Worm (Caenorhabditis elegans): ENCODE results near the gene fbxb-19.

DNA sequence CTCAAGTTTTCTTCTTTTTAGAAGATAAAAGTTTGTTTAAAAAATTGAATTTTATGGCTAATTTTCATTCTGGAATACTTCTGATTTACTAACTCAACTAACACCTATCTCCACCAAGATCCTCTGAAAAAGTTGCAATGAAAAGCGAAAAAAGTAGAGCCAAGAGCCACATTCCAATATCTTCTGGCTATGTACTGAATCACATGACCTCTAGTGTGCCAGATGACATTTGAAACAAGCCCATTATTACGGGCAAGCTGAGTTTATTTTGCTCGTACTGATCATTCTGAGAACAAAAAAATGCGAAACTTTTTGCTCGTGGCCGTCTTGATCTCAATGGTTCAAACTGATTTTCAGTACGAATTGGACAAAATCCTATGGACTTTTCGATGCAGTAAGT is 9.9 kb downstream of the fbxb-19 start, which contains the start of gene irld-36:
- TF ChIP-seq nhr-6 (tag; optimal IDR thresholded peaks at IDR 0.05) (no peak), dpl-1 (GFP tag; optimal IDR thresholded peaks at IDR 0.05) (no peak)

All from whole organism, L4 larva.